Fruit fly (Drosophila melanogaster) whole organism, embryonic: ENCODE data around the gene TotM.

Experiments
- B-H2 ChIP-seq: fragments of 200-800 bp; sonication (Bioruptor generic); optimal IDR thresholded peaks from 2 replicates; lab custom pipeline; 2018; ENCODE audit warnings: missing biosample characterization, mild to moderate bottlenecking, missing genetic modification characterization
- Bgb ChIP-seq: fragments of 200-800 bp; sonication (Bioruptor generic); IDR thresholded peaks from 2 replicates; pipeline ENCODE4 v1.3.6; 2022; ENCODE audit warnings: missing biosample characterization, missing genetic modification characterization; ENCODE audit not compliant: partially characterized antibody
- CG10267 ChIP-seq: fragments of 200-800 bp; sonication (Bioruptor generic); optimal IDR thresholded peaks from 2 replicates; lab custom pipeline; 2018; ENCODE audit warnings: missing biosample characterization, mild to moderate bottlenecking, missing genetic modification characterization, moderate library complexity
- CG10462 ChIP-seq: fragments of 200-800 bp; sonication (Bioruptor generic); optimal IDR thresholded peaks from 2 replicates; lab custom pipeline; 2016; ENCODE audit warnings: missing biosample characterization, missing genetic modification characterization
- CG11093 ChIP-seq: fragments of 200-800 bp; sonication (Bioruptor generic); IDR thresholded peaks from 3 replicates; pipeline ENCODE4 v1.3.6; 2022; ENCODE audit warnings: missing biosample characterization, missing genetic modification characterization
- CG11696 ChIP-seq: fragments of 200-800 bp; sonication (Bioruptor generic); IDR thresholded peaks from 2 replicates; pipeline ENCODE4 v1.3.6; 2022; ENCODE audit warnings: missing biosample characterization, missing genetic modification characterization
- CG11723 ChIP-seq: fragments of 200-800 bp; sonication (Bioruptor generic); optimal IDR thresholded peaks from 2 replicates; lab custom pipeline; 2017; ENCODE audit warnings: missing biosample characterization, mild to moderate bottlenecking, missing genetic modification characterization
- CG12659 ChIP-seq: fragments of 200-800 bp; sonication (Bioruptor generic); optimal IDR thresholded peaks from 3 replicates; lab custom pipeline; 2017; ENCODE audit warnings: mild to moderate bottlenecking, missing biosample characterization, missing genetic modification reagents, missing genetic modification characterization
- CG15601 ChIP-seq: fragments of 200-800 bp; sonication (Bioruptor generic); optimal IDR thresholded peaks from 3 replicates; lab custom pipeline; 2019; ENCODE audit warnings: missing biosample characterization, mild to moderate bottlenecking, missing genetic modification characterization, moderate library complexity
- CG17359 ChIP-seq: fragments of 200-800 bp; sonication (Bioruptor generic); optimal IDR thresholded peaks from 3 replicates; lab custom pipeline; 2018; ENCODE audit warnings: missing biosample characterization, mild to moderate bottlenecking, missing genetic modification characterization, moderate library complexity
- CG17612 ChIP-seq: fragments of 200-800 bp; sonication (Bioruptor generic); IDR thresholded peaks from 2 replicates; pipeline ENCODE4 v1.3.6; 2022; ENCODE audit warnings: missing biosample characterization, missing genetic modification characterization
- CG17829 ChIP-seq: fragments of 200-800 bp; optimal IDR thresholded peaks from 2 replicates; lab custom pipeline; 2019; ENCODE audit warnings: missing biosample characterization, mild to moderate bottlenecking, missing genetic modification characterization, moderate library complexity
- CG32767 ChIP-seq: fragments of 200-800 bp; sonication (Bioruptor generic); IDR thresholded peaks from 2 replicates; pipeline ENCODE4 v1.3.6; 2022; ENCODE audit warnings: missing biosample characterization, missing genetic modification characterization
- CG42726 ChIP-seq: fragments of 200-800 bp; sonication (Bioruptor generic); IDR thresholded peaks from 2 replicates; pipeline ENCODE4 v1.3.6; 2022; ENCODE audit warnings: missing biosample characterization, missing genetic modification characterization; ENCODE audit not compliant: partially characterized antibody
- CG7745 ChIP-seq: fragments of 200-800 bp; sonication (Bioruptor generic); optimal IDR thresholded peaks from 2 replicates; lab custom pipeline; 2018; ENCODE audit warnings: missing biosample characterization, mild to moderate bottlenecking, missing genetic modification characterization, moderate library complexity
- CG7928 ChIP-seq: fragments of 200-800 bp; sonication (Bioruptor generic); optimal IDR thresholded peaks from 2 replicates; lab custom pipeline; 2017; ENCODE audit warnings: missing biosample characterization, mild to moderate bottlenecking, missing genetic modification characterization
- CG7963 ChIP-seq: fragments of 200-800 bp; sonication (Bioruptor generic); IDR thresholded peaks from 3 replicates; pipeline ENCODE4 v1.3.6; 2022; ENCODE audit warnings: missing biosample characterization, missing genetic modification characterization; ENCODE audit not compliant: partially characterized antibody
- CG8089 ChIP-seq: fragments of 200-800 bp; sonication (Bioruptor generic); optimal IDR thresholded peaks from 3 replicates; lab custom pipeline; 2016; ENCODE audit warnings: missing biosample characterization, missing genetic modification characterization
- CG8388 ChIP-seq: fragments of 200-800 bp; sonication (Bioruptor generic); optimal IDR thresholded peaks from 2 replicates; lab custom pipeline; 2019; ENCODE audit warnings: missing biosample characterization, mild to moderate bottlenecking, missing genetic modification characterization, moderate library complexity
- CG9932 ChIP-seq: fragments of 200-800 bp; sonication (Bioruptor generic); IDR thresholded peaks from 2 replicates; pipeline ENCODE4 v1.3.6; 2022; ENCODE audit warnings: missing biosample characterization, missing genetic modification characterization
- Camta ChIP-seq: fragments of 200-800 bp; sonication (Bioruptor generic); optimal IDR thresholded peaks from 2 replicates; lab custom pipeline; 2016; ENCODE audit warnings: missing biosample characterization, missing genetic modification characterization
- Drgx ChIP-seq: fragments of 200-800 bp; sonication (Bioruptor generic); IDR thresholded peaks from 2 replicates; pipeline ENCODE4 v1.3.6; 2022; ENCODE audit warnings: missing biosample characterization, missing genetic modification characterization
- E2f1 ChIP-seq: fragments of 200-800 bp; sonication (Bioruptor generic); IDR thresholded peaks from 2 replicates; pipeline ENCODE4 v1.3.6; 2022; ENCODE audit warnings: missing biosample characterization, missing genetic modification characterization
- Ets97D ChIP-seq: fragments of 200-800 bp; sonication (Bioruptor generic); optimal IDR thresholded peaks from 3 replicates; lab custom pipeline; 2016; ENCODE audit warnings: missing biosample characterization, missing genetic modification characterization
- Gsc ChIP-seq: fragments of 200-800 bp; sonication (Bioruptor generic); IDR thresholded peaks from 2 replicates; pipeline ENCODE4 v1.3.6; 2022; ENCODE audit warnings: missing biosample characterization, missing genetic modification characterization
- H2.0 ChIP-seq: fragments of 200-800 bp; sonication (Bioruptor generic); IDR thresholded peaks from 2 replicates; pipeline ENCODE4 v1.3.6; 2022; ENCODE audit warnings: missing biosample characterization, missing genetic modification characterization
- Hr3 ChIP-seq: fragments of 200-800 bp; sonication (Bioruptor generic); optimal IDR thresholded peaks from 3 replicates; lab custom pipeline; 2016; ENCODE audit warnings: missing biosample characterization, missing genetic modification characterization
- NFAT ChIP-seq: fragments of 200-800 bp; sonication (Bioruptor generic); IDR thresholded peaks from 2 replicates; pipeline ENCODE4 v1.3.6; 2022; ENCODE audit warnings: missing biosample characterization, missing genetic modification characterization
- Oli ChIP-seq: fragments of 200-800 bp; sonication (Bioruptor generic); optimal IDR thresholded peaks from 2 replicates; lab custom pipeline; 2018; ENCODE audit warnings: missing biosample characterization, mild to moderate bottlenecking, missing genetic modification characterization, moderate library complexity
- Sry-δ ChIP-seq: fragments of 200-800 bp; sonication (Bioruptor generic); optimal IDR thresholded peaks from 2 replicates; lab custom pipeline; 2016; ENCODE audit warnings: missing biosample characterization, missing genetic modification characterization
- Usf ChIP-seq: fragments of 200-800 bp; sonication (Bioruptor generic); optimal IDR thresholded peaks from 2 replicates; lab custom pipeline; 2017; ENCODE audit warnings: missing genotype, missing biosample characterization, missing genetic modification characterization
- Xbp1 ChIP-seq: fragments of 200-800 bp; sonication (Bioruptor generic); optimal IDR thresholded peaks from 3 replicates; lab custom pipeline; 2016; ENCODE audit warnings: missing biosample characterization, mild to moderate bottlenecking, missing genetic modification characterization
- bab2 ChIP-seq: fragments of 200-800 bp; sonication (Bioruptor generic); optimal IDR thresholded peaks from 2 replicates; lab custom pipeline; 2016; ENCODE audit warnings: missing biosample characterization, missing genetic modification characterization
- bowl ChIP-seq: fragments of 200-800 bp; sonication (Bioruptor generic); IDR thresholded peaks from 2 replicates; pipeline ENCODE4 v1.3.6; 2022; ENCODE audit warnings: missing biosample characterization, missing genetic modification characterization
- bsh ChIP-seq, 2 experiments: fragments of 200-800 bp; sonication (Bioruptor generic); optimal IDR thresholded peaks; 2 replicates each; lab custom pipeline; 2017 to 2018; ENCODE audit warnings: mild to moderate bottlenecking in 2 of 2, missing biosample characterization in 2 of 2, missing genetic modification characterization in 2 of 2, moderate library complexity in 1 of 2
- dimm ChIP-seq: fragments of 200-800 bp; sonication (Bioruptor generic); IDR thresholded peaks from 2 replicates; pipeline ENCODE4 v1.3.6; 2022; ENCODE audit warnings: missing biosample characterization, missing genetic modification characterization
- esg ChIP-seq: fragments of 200-800 bp; sonication (Bioruptor generic); conservative IDR thresholded peaks from 2 replicates; pipeline ENCODE4 v1.3.6; 2022; ENCODE audit warnings: missing biosample characterization, missing genetic modification characterization
- eve ChIP-seq, 2 experiments: fragments of >200 bp; optimal IDR thresholded peaks; 2 replicates each; lab custom pipeline; 2017; ENCODE audit warnings: missing biosample characterization in 2 of 2, missing genetic modification characterization in 2 of 2
- hb ChIP-seq: fragments of 200-800 bp; sonication (Bioruptor generic); IDR thresholded peaks from 3 replicates; pipeline ENCODE4 v1.3.6; 2022; ENCODE audit warnings: missing biosample characterization, missing genetic modification characterization; ENCODE audit not compliant: partially characterized antibody
- kay ChIP-seq: fragments of 200-800 bp; sonication (Bioruptor generic); optimal IDR thresholded peaks from 2 replicates; lab custom pipeline; 2016; ENCODE audit warnings: missing biosample characterization, missing genetic modification characterization
- klu ChIP-seq: fragments of 200-800 bp; sonication (Bioruptor generic); IDR thresholded peaks from 2 replicates; pipeline ENCODE4 v1.3.6; 2022; ENCODE audit warnings: missing biosample characterization, missing genetic modification characterization
- lola ChIP-seq, 3 experiments: fragments of >200 bp in 2 of 3; fragments of 200-800 bp in 1 of 3; sonication (Bioruptor generic) in 1 of 3; optimal IDR thresholded peaks; 2 replicates each; lab custom pipeline; 2017 to 2019; ENCODE audit warnings: missing biosample characterization in 3 of 3, missing genetic modification characterization in 3 of 3, mild to moderate bottlenecking in 1 of 3, moderate library complexity in 1 of 3
- oc ChIP-seq: fragments of 200-800 bp; sonication (Bioruptor generic); optimal IDR thresholded peaks from 2 replicates; lab custom pipeline; 2018; ENCODE audit warnings: missing biosample characterization, mild to moderate bottlenecking, missing genetic modification characterization, moderate library complexity
- pros ChIP-seq: fragments of 200-800 bp; sonication (Bioruptor generic); optimal IDR thresholded peaks from 3 replicates; lab custom pipeline; 2019; ENCODE audit warnings: missing biosample characterization, mild to moderate bottlenecking, missing genetic modification characterization, moderate library complexity
- rib ChIP-seq: fragments of 200-800 bp; sonication (Bioruptor generic); IDR thresholded peaks from 2 replicates; pipeline ENCODE4 v1.3.6; 2022; ENCODE audit warnings: missing biosample characterization, missing genetic modification characterization
- run ChIP-seq: fragments of 200-800 bp; sonication (Bioruptor generic); optimal IDR thresholded peaks from 3 replicates; lab custom pipeline; 2018; ENCODE audit warnings: missing biosample characterization, mild to moderate bottlenecking, missing genetic modification characterization
- scrt ChIP-seq: fragments of 200-800 bp; sonication (Bioruptor generic); optimal IDR thresholded peaks from 2 replicates; lab custom pipeline; 2018; ENCODE audit warnings: missing biosample characterization, mild to moderate bottlenecking, missing genetic modification characterization, moderate library complexity
- tll ChIP-seq, 2 experiments: fragments of 200-800 bp in 1 of 2; fragments of >200 bp in 1 of 2; sonication (Bioruptor generic) in 1 of 2; optimal IDR thresholded peaks; 2 replicates each; lab custom pipeline; 2017 to 2019; ENCODE audit warnings: missing biosample characterization in 2 of 2, missing genetic modification characterization in 2 of 2, mild to moderate bottlenecking in 1 of 2, moderate library complexity in 1 of 2
- ttk ChIP-seq: fragments of 200-800 bp; sonication (Bioruptor generic); IDR thresholded peaks from 2 replicates; pipeline ENCODE4 v2.1.2; 2022; ENCODE audit warnings: missing biosample characterization, missing genetic modification characterization

TotM gene

DNA sequence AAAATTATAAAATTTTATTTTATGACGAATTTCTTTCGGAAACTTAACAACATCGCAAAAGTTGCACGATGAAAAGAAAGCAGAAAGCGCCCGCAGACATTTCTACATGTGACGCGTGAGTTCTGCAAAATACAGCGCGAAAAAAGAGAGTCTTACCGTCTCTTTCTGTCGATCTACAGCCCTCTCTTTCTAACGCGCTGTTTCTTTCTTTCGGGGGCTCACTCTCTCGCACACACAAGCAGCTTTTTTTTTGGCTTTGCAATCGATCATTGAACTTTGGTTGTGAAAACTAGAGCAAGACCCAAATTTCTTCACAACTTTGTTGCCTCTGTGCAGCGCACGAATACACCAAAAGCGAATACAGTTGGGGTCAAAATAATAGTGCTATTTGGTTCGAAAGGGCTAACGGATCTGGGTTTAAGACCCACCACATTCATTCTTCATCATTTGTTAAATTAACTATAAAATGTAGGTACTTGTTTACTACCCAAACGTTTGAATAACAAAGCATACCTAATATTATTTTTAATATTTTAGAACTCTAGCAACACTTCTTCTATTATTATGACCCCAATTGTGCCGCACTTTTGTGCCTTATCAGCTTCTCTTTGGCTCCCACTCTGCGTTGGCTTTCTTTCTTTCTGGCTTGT lies 30.6 kb upstream of the TotM start (continued):
- no peak for TF ChIP-seq rib (GFP tag; lab: Robert Waterston, UW)
- peak; percentile 88 for TF ChIP-seq run (tag; lab: Kevin White, UChicago)
- TF ChIP-seq Ets97D (GFP tag; lab: Kevin White, UChicago) = no peak
- TF ChIP-seq CG32767 (GFP tag; lab: Robert Waterston, UW) = peak; percentile 83
- TF ChIP-seq esg (GFP tag; lab: Robert Waterston, UW) = peak; percentile 88
- TF ChIP-seq Gsc (GFP tag; lab: Robert Waterston, UW) = peak; percentile 20; the same call in 1 of the 2 replicates
- peak; percentile 94 for TF ChIP-seq CG8388
- TF ChIP-seq Oli = peak; percentile 95
- no peak for TF ChIP-seq klu (GFP tag; lab: Robert Waterston, UW)
- TF ChIP-seq NFAT = no peak
- TF ChIP-seq Bgb = no peak
- peak; percentile 83 for TF ChIP-seq CG12659 (GFP tag; lab: Kevin White, UChicago)
- peak; percentile 76 for TF ChIP-seq ttk (GFP tag; lab: Robert Waterston, UW)
- TF ChIP-seq lola (GFP tag; optimal IDR thresholded peaks at IDR 0.05; lab: Kevin White, UChicago) = peak in 1 of 3 experiments; percentile 85
- no peak for TF ChIP-seq B-H2 (GFP tag; lab: Kevin White, UChicago)
- peak; percentile 21 for TF ChIP-seq bab2 (GFP tag; lab: Kevin White, UChicago)
- TF ChIP-seq CG7963 (GFP tag; lab: Robert Waterston, UW) = no peak
- TF ChIP-seq H2.0 = peak; percentile 61
- TF ChIP-seq tll (GFP tag; optimal IDR thresholded peaks at IDR 0.05; lab: Kevin White, UChicago) = no peak
- TF ChIP-seq hb = no peak
- peak; percentile 96 for TF ChIP-seq CG11696 (GFP tag; lab: Robert Waterston, UW)
- TF ChIP-seq CG17612 (GFP tag; lab: Robert Waterston, UW) = no peak
- peak; percentile 87 for TF ChIP-seq CG17359 (tag; lab: Kevin White, UChicago)
- TF ChIP-seq CG7928 (GFP tag; lab: Kevin White, UChicago) = peak; percentile 35
- peak; percentile 57 for TF ChIP-seq CG8089
- peak; percentile 77 for TF ChIP-seq CG10267 (tag; lab: Kevin White, UChicago)
- TF ChIP-seq Sry-δ (GFP tag; lab: Kevin White, UChicago) = no peak
- no peak for TF ChIP-seq pros
- TF ChIP-seq CG42726 (GFP tag; lab: Robert Waterston, UW) = no peak
- peak; percentile 60 for TF ChIP-seq scrt (GFP tag; lab: Kevin White, UChicago)
- peak; percentile 66 for TF ChIP-seq CG9932 (GFP tag; lab: Robert Waterston, UW)
- peak; percentile 91 for TF ChIP-seq Hr3 (GFP tag; lab: Kevin White, UChicago)
- TF ChIP-seq Usf (GFP tag; lab: Kevin White, UChicago) = peak; percentile 57
- peak; percentile 92 for TF ChIP-seq oc (tag; lab: Kevin White, UChicago)
- peak; percentile 4 for TF ChIP-seq CG7745 (tag; lab: Kevin White, UChicago)
- TF ChIP-seq CG15601 = peak; percentile 87
- TF ChIP-seq CG11723 (GFP tag; lab: Kevin White, UChicago) = peak; percentile 81
- TF ChIP-seq dimm (GFP tag; lab: Robert Waterston, UW) = peak; percentile 76
- TF ChIP-seq bowl = 0 out of 2 replicates have a peak, but pooled peaks have one; percentile 17
- peak; percentile 74; the same call in 2 of the 3 replicates for TF ChIP-seq CG11093
- TF ChIP-seq bsh (GFP tag; optimal IDR thresholded peaks at IDR 0.05; lab: Kevin White, UChicago) = peak in 1 of 2 experiments; percentile 94
- TF ChIP-seq eve (GFP tag; optimal IDR thresholded peaks at IDR 0.05; lab: Kevin White, UChicago) = peak in 1 of 2 experiments; percentile 93
- TF ChIP-seq CG10462 (GFP tag; lab: Kevin White, UChicago) = peak; percentile 70
- peak; percentile 73 for TF ChIP-seq kay
- peak; percentile 29 for TF ChIP-seq Drgx (GFP tag; lab: Robert Waterston, UW)
- peak; percentile 87 for TF ChIP-seq CG17829 (tag; lab: Kevin White, UChicago)
- TF ChIP-seq Camta = peak; percentile 67
- peak; percentile 76 for TF ChIP-seq Xbp1 (GFP tag; lab: Kevin White, UChicago)
- peak; percentile 62; the same call in 1 of the 2 replicates for TF ChIP-seq E2f1 (GFP tag; lab: Robert Waterston, UW)
